Fruit fly (Drosophila melanogaster): ENCODE measurements around the gene Nek2.

Gene Nek2

DNA sequence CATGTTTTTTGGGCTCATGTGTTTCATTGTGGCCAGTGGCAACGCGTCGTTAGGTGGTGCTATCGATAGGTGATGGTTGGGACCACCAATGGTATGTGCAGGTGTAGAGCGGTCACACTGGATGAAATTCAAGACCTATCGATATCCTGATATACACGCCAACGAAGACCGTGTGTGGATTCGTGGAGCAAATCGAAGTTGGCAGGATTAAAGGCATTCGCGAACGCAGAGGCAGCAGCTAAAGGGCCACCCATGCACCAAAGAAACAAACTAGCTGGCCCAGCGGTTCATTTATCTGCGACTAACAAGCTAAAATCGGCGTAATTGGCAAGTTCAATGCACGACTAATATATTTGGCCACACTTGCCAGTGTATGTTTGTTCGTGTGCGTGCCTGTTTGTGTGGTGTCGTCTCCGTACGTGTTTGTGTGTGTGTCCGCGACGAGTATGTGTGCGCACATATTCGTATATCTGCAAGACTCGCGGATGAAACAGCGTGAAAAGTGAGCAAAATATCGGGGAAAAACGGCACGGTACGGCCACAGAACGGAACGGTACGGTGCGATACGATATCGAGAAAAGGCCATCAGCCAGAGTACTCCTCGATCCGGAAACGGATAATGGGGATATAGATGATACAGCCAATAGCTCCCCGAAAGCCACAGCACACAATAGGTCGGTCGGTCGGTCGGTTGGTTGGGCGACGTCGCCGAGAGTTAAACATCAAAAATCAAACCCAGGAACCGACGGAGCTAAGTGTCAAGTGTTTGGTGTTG, 44.5 kb upstream of the Nek2 start, which contains the start of gene Ubr3 (continued):
- TF ChIP-seq tin (GFP tag; optimal IDR thresholded peaks at IDR 0.05) = no peak
- TF ChIP-seq CG17359 (tag; optimal IDR thresholded peaks at IDR 0.05) = no peak
- no peak for TF ChIP-seq Fer2 (tag; optimal IDR thresholded peaks at IDR 0.05)
- TF ChIP-seq btn (GFP tag; optimal IDR thresholded peaks at IDR 0.05) = no peak

DNA sequence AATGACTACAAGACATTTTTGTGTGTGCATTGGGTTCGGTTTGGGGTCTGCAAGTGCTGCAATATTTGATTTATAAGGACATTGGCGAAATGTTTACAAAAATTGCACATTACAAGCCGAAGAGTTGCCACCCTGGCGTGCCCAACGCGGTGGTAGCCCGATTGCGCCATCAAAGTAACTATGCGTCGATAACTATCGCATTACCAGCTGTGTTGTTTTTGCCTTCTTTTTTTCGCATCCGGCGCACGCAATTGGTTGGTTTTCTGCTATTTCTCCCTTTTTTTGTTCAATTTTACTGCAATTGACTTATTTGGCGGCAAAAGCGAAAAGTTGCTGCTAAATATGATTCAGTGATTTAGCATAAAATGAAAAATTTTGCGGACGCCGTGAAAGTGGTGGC, 43.2 kb upstream of the Nek2 start, which contains the start of gene RpS14b:
RpS14b (plus strand) TSS at position 220 of the 400 bp plus-strand sequence.
- TF ChIP-seq CG6791 (GFP tag; IDR thresholded peaks at IDR 0.05; ENCODE audit: partially characterized antibody) (peak; percentile 68), CG12104 (GFP tag; optimal IDR thresholded peaks at IDR 0.05) (no peak), pfk (GFP tag; optimal IDR thresholded peaks at IDR 0.05) (peak; percentile 63), Scr (GFP tag; IDR thresholded peaks at IDR 0.05; ENCODE audit: partially characterized antibody) (peak; percentile 73), slp2 (GFP tag; optimal IDR thresholded peaks at IDR 0.05) (peak; percentile 6), run (tag; optimal IDR thresholded peaks at IDR 0.05) (no peak), CG4707 (GFP tag; optimal IDR thresholded peaks at IDR 0.05) (peak; percentile 1), CG6175 (GFP tag; IDR thresholded peaks at IDR 0.05) (peak; percentile 60; the same call in 1 of the 3 replicates), NfI (GFP tag; optimal IDR thresholded peaks at IDR 0.05) (peak; percentile 85), E2f1 (GFP tag; IDR thresholded peaks at IDR 0.05) (peak; percentile 36; the same call in 1 of the 2 replicates), CG18011 (GFP tag; optimal IDR thresholded peaks at IDR 0.05) (peak; percentile 62), CG11696 (GFP tag; IDR thresholded peaks at IDR 0.05) (peak; percentile 35; the same call in 1 of the 2 replicates), HLH4C (GFP tag; IDR thresholded peaks at IDR 0.05; ENCODE audit: partially characterized antibody) (peak; percentile 72), CG6854 (GFP tag; optimal IDR thresholded peaks at IDR 0.05) (peak; percentile 32), Sox102F (GFP tag; optimal IDR thresholded peaks at IDR 0.05) (no peak), Lhr (GFP tag; optimal IDR thresholded peaks at IDR 0.05) (peak; percentile 51), Atf6 (GFP tag; IDR thresholded peaks at IDR 0.05) (peak; percentile 64), Sry-δ (GFP tag; optimal IDR thresholded peaks at IDR 0.05) (peak; percentile 74), CG5180 (GFP tag; optimal IDR thresholded peaks at IDR 0.05) (no peak), Doc3 (GFP tag; IDR thresholded peaks at IDR 0.05; ENCODE audit: partially characterized antibody) (peak; percentile 38; the same call in 1 of the 3 replicates), CG11723 (GFP tag; optimal IDR thresholded peaks at IDR 0.05) (peak; percentile 15), knrl (GFP tag; IDR thresholded peaks at IDR 0.05; ENCODE audit: partially characterized antibody) (peak; percentile 72), insv (GFP tag; optimal IDR thresholded peaks at IDR 0.05) (peak in 1 of 2 experiments; percentile 43), pum (GFP tag; optimal IDR thresholded peaks at IDR 0.05) (peak; percentile 3), amos (GFP tag; IDR thresholded peaks at IDR 0.05; ENCODE audit: partially characterized antibody) (peak; percentile 83), CG3281 (GFP tag; optimal IDR thresholded peaks at IDR 0.05) (peak; percentile 68), pho (GFP tag; optimal IDR thresholded peaks at IDR 0.05) (peak; percentile 53), ato (GFP tag; IDR thresholded peaks at IDR 0.05; ENCODE audit: partially characterized antibody) (peak; percentile 77), CG16813 (GFP tag; IDR thresholded peaks at IDR 0.05; ENCODE audit: partially characterized antibody) (peak; percentile 78), Hr51 (GFP tag; optimal IDR thresholded peaks at IDR 0.05) (peak; percentile 29 to 63), CG15514 (GFP tag; optimal IDR thresholded peaks at IDR 0.05) (peak; percentile 79), CG18262 (tag; optimal IDR thresholded peaks at IDR 0.05) (peak; percentile 22), D (optimal IDR thresholded peaks at IDR 0.05) (no peak), D (GFP tag; optimal IDR thresholded peaks at IDR 0.05) (no peak), Mrtf (GFP tag; IDR thresholded peaks at IDR 0.05) (0 out of 3 replicates have a peak, but pooled peaks have one; percentile 43), CG17802 (tag; optimal IDR thresholded peaks at IDR 0.05) (no peak), Sox100B (GFP tag; optimal IDR thresholded peaks at IDR 0.05) (peak; percentile 45), Chrac-16 (GFP tag; optimal IDR thresholded peaks at IDR 0.05) (peak; percentile 27), schlank (tag; optimal IDR thresholded peaks at IDR 0.05) (peak; percentile 77), CG4820 (GFP tag; optimal IDR thresholded peaks at IDR 0.05) (no peak), Nf-YA (GFP tag; IDR thresholded peaks at IDR 0.05) (no peak)

Data from whole organism, embryonic.